Worm (Caenorhabditis elegans) whole organism, young adult: ENCODE data around the gene phat-8.

Source experiments
- bed-1 ChIP-seq: fragments of 200-800 bp; sonication (Bioruptor generic); IDR thresholded peaks from 2 replicates; pipeline ENCODE4 v1.3.6; 2022; ENCODE audit warnings: missing genetic modification reagents, missing genetic modification characterization, missing compliant biosample characterization
- him-1 ChIP-seq: sonication (generic microtip); optimal IDR thresholded peaks from 2 replicates; lab custom pipeline; 2016; ENCODE audit warnings: missing genotype, missing genetic modification reagents, missing genetic modification characterization, missing compliant biosample characterization
- hsf-1 ChIP-seq: fragments of 200-800 bp; sonication (Bioruptor generic); IDR thresholded peaks from 2 replicates; pipeline ENCODE4 v1.3.6; 2022; ENCODE audit warnings: missing genetic modification reagents, missing genetic modification characterization, missing compliant biosample characterization
- sea-2 ChIP-seq: fragments of 200-800 bp; sonication (Bioruptor generic); IDR thresholded peaks from 2 replicates; pipeline ENCODE4 v1.3.6; 2022; ENCODE audit warnings: missing genetic modification characterization, missing compliant biosample characterization
- snpc-1.1 ChIP-seq: sonication (generic microtip); optimal IDR thresholded peaks from 2 replicates; lab custom pipeline; 2017; ENCODE audit warnings: missing genetic modification characterization, mild to moderate bottlenecking, missing compliant biosample characterization, antibody characterized with exemption, moderate library complexity, missing genotype, missing genetic modification reagents; ENCODE audit not compliant: insufficient read depth
- snpc-3.4 ChIP-seq: sonication (generic microtip); optimal IDR thresholded peaks from 2 replicates; lab custom pipeline; 2017; ENCODE audit warnings: missing genetic modification characterization, mild to moderate bottlenecking, missing compliant biosample characterization, antibody characterized with exemption, moderate library complexity, missing genotype, missing genetic modification reagents
- ztf-3 ChIP-seq: fragments of 200-800 bp; sonication (Bioruptor generic); optimal IDR thresholded peaks from 2 replicates; lab custom pipeline; 2018; ENCODE audit warnings: mild to moderate bottlenecking, missing genetic modification characterization, missing compliant biosample characterization

ce11 chrII:12496981-12497380 lies 25.4 kb downstream of the phat-8 start, which contains the start of gene T21B4.3:
- no peak for TF ChIP-seq snpc-3.4 (tag; lab: Kevin White, UChicago)
- TF ChIP-seq hsf-1 (GFP tag; lab: Robert Waterston, UW) = no peak
- TF ChIP-seq ztf-3 (GFP tag; lab: Kevin White, UChicago) = no peak
- no peak for TF ChIP-seq sea-2
- TF ChIP-seq him-1 (tag; lab: Kevin White, UChicago) = no peak
- no peak for TF ChIP-seq bed-1 (GFP tag; lab: Robert Waterston, UW)
- no peak for TF ChIP-seq snpc-1.1 (tag; lab: Kevin White, UChicago)
